Fruit fly (Drosophila melanogaster): Measurements from ENCODE around the gene fu.

The fu gene

DNA sequence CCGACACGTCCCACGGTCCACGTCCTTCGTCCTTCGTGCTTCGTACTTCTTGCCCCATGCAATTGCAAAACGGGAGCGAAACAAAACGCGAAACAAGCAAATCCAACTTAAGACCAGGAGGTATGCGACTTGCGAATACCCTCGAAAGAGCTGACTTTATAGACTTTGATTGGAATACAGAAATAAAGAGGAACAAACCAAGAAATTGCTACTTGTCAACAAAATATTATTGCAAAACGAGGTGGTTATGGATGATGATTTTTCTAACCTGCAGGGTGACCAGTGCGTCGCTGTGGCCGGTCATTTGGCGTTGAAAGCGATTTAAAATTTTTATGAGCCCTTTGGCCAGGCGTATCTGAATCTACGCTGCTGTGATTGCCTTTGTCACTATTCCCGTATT lies 44.1 kb upstream of the fu start (continued):
- TF ChIP-seq net (GFP tag; optimal IDR thresholded peaks at IDR 0.05) (no peak), Met (GFP tag; optimal IDR thresholded peaks at IDR 0.05) (peak; percentile 44), fd85E (GFP tag; optimal IDR thresholded peaks at IDR 0.05) (no peak), CG16779 (tag; optimal IDR thresholded peaks at IDR 0.05) (no peak), OdsH (GFP tag; optimal IDR thresholded peaks at IDR 0.05) (peak; percentile 22), Hr4 (GFP tag; optimal IDR thresholded peaks at IDR 0.05) (peak; percentile 10), Hr38 (GFP tag; optimal IDR thresholded peaks at IDR 0.05) (no peak), CG34406 (GFP tag; optimal IDR thresholded peaks at IDR 0.05) (no peak), CG9139 (GFP tag; optimal IDR thresholded peaks at IDR 0.05) (no peak), ss (GFP tag; optimal IDR thresholded peaks at IDR 0.05) (no peak), Ets96B (tag; optimal IDR thresholded peaks at IDR 0.05) (peak; percentile 36), Sox102F (GFP tag; optimal IDR thresholded peaks at IDR 0.05) (peak; percentile 29), CG31627 (GFP tag; optimal IDR thresholded peaks at IDR 0.05) (peak; percentile 49), CG8119 (GFP tag; IDR thresholded peaks at IDR 0.05) (no peak), achi (GFP tag; optimal IDR thresholded peaks at IDR 0.05) (peak; percentile 20), eg (GFP tag; IDR thresholded peaks at IDR 0.05) (no peak)

DNA sequence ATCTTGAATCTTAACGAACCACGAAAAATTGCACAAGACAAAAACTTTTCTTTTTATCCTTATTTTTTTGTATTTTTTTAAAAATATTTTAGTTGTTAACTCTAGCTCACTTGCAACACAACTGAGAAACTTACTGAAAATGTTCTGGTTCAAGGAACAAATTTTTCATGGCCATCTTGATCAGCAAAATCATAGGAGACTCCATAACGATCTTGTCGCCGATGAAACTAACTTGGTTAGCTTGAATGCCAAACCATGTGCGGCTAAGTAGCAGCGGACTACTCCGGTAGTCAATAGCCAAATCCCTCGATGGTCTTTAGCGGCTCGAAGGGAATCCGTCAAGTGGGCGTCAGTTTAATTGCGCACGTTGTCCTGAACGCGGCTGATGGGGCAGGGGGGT lies 40.1 kb upstream of the fu start, which contains the start of gene CG15040:
CG15040 (minus strand) TSS at position 101 of the 400 bp plus-strand sequence.
- TF ChIP-seq lz (GFP tag; optimal IDR thresholded peaks at IDR 0.05) (no peak), net (GFP tag; optimal IDR thresholded peaks at IDR 0.05) (no peak), eg (GFP tag; IDR thresholded peaks at IDR 0.05) (no peak), Hr38 (GFP tag; optimal IDR thresholded peaks at IDR 0.05) (no peak), ss (GFP tag; optimal IDR thresholded peaks at IDR 0.05) (no peak), Eip75B (GFP tag; optimal IDR thresholded peaks at IDR 0.05) (no peak), CG8632 (GFP tag; optimal IDR thresholded peaks at IDR 0.05) (no peak), topi (GFP tag; optimal IDR thresholded peaks at IDR 0.05) (no peak), CG7368 (GFP tag; optimal IDR thresholded peaks at IDR 0.05) (no peak), CG34406 (GFP tag; optimal IDR thresholded peaks at IDR 0.05) (no peak), CG9139 (GFP tag; optimal IDR thresholded peaks at IDR 0.05) (no peak), CG1621 (tag; optimal IDR thresholded peaks at IDR 0.05) (no peak), fkh (GFP tag; optimal IDR thresholded peaks at IDR 0.05) (no peak), CG6276 (GFP tag; optimal IDR thresholded peaks at IDR 0.05) (no peak), Lpt (GFP tag; optimal IDR thresholded peaks at IDR 0.05) (no peak), CG11294 (GFP tag; IDR thresholded peaks at IDR 0.05) (no peak), esn (GFP tag; optimal IDR thresholded peaks at IDR 0.05) (no peak), CG8119 (GFP tag; IDR thresholded peaks at IDR 0.05) (no peak)

DNA sequence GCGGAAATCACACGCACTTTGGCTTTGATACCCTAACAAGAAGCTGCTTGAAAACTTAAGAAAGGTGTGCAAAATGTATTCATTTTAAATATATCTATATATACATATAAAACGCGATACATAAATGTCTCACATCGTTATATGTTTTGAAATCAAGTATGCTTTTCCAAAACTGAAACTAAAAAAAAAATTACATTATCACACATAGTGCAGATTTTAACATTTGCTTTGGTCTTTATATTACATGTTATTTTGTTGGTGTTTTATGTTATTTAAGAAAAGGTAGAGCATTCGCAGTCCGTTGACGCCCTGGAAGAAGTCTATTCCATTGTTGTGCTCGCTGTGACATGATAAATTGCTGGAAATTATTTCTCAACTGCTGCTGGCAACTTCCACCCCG lies 39.4 kb upstream of the fu start:
- TF ChIP-seq dsx (GFP tag; optimal IDR thresholded peaks at IDR 0.05; ENCODE audit: poor library complexity, severe bottlenecking) (no peak), dac (GFP tag; optimal IDR thresholded peaks at IDR 0.05) (no peak), Eip78C (GFP tag) (peak; percentile 6), acj6 (GFP tag; optimal IDR thresholded peaks at IDR 0.05) (no peak), CG6163 (GFP tag; IDR thresholded peaks at IDR 0.05) (no peak), Hr39 (GFP tag; optimal IDR thresholded peaks at IDR 0.05) (no peak), CG6808 (GFP tag; optimal IDR thresholded peaks at IDR 0.05) (peak; percentile 2), esn (GFP tag; optimal IDR thresholded peaks at IDR 0.05) (no peak)

DNA sequence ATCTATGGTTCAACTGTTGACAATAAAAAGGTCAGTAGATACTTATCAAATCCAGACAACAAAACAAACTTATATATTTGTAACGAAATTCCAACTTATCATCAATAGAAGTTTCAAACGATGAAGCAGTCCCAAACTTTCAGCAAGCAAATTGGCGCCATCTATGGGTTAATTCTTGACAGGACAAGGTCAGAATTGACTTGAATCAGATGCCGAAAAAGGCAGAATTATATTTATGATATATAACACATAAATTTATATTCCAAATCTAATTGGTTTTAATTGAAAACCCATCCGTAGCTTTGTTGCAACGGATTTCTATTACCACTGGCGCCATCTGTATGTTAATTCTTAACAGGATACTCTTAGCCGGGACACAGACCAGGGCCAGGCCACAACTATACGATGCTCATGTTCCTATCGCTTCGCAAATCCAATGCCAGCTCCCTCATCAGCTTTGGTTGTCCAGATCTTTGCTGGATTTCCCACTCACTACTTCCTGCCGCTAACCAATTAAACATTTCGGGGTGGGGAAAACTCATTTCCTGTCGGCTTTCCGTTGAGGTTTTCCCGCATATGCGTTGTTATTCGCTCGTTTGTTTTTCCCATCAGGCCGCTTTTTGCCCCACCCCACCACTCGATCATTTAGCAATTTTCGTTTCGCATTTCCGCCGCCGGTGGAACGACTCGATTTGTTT lies 35.8 kb upstream of the fu start:
- peak; percentile 27 for TF ChIP-seq Eip78C (GFP tag)
- TF ChIP-seq CG16779 (tag; optimal IDR thresholded peaks at IDR 0.05) = no peak
- no peak for TF ChIP-seq CG3032 (tag; optimal IDR thresholded peaks at IDR 0.05)
